Worm (Caenorhabditis elegans): Measurements from ENCODE around the gene cpr-5.

Gene cpr-5

DNA sequence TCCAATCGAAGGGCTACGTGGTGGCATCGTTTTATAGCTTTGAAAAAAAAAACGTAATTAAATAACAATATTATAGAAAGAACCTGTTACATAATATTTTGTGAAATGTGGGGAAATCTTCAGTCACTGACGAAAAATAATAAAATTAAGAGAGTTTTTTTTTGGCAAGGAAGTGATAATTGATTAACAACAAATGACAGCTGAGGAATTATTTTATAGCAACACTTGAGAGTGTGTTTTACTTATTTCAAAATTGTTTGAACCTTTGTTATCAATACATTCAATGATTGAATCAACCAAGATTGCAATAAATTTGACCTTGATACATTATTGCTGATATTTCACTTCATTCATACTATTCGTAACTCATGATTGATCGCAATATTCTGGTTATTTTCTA is 49.8 kb downstream of the cpr-5 start, which contains the start of gene Y50D4B.6:
Gene Y50D4B.6, plus strand, starts transcription at position 301 of the 400 bp plus-strand sequence.
- no peak for TF ChIP-seq F23B12.7 (tag; optimal IDR thresholded peaks at IDR 0.05; ENCODE audit: insufficient read depth)
- no peak for TF ChIP-seq aptf-3 (GFP tag; IDR thresholded peaks at IDR 0.05)
- TF ChIP-seq T26A5.8 (tag; optimal IDR thresholded peaks at IDR 0.05) = no peak
- TF ChIP-seq athp-1 (tag; optimal IDR thresholded peaks at IDR 0.05) = no peak
- TF ChIP-seq ceh-40 (GFP tag; IDR thresholded peaks at IDR 0.05) = no peak
- no peak for TF ChIP-seq akir-1 (GFP tag; optimal IDR thresholded peaks at IDR 0.05)
- TF ChIP-seq nhr-27 (tag; optimal IDR thresholded peaks at IDR 0.05) = no peak
